Worm (Caenorhabditis elegans): ENCODE measurements around the gene arl-1.

- TF ChIP-seq mdl-1 (tag; optimal IDR thresholded peaks at IDR 0.05) (no peak), nhr-67 (tag; optimal IDR thresholded peaks at IDR 0.05) (no peak)
These were observed 7.4 kb downstream of the arl-1 start for ce11 chrII:8589227-8589626.
